Fruit fly (Drosophila melanogaster) whole organism, pupa: Measurements from ENCODE around the gene hiw.

ENCODE experiments used
- CG12605 ChIP-seq: fragments of 200-800 bp; sonication (Bioruptor generic); IDR thresholded peaks from 2 replicates; pipeline ENCODE4 v1.3.6; 2022; ENCODE audit warnings: missing biosample characterization, missing genetic modification characterization
- CG8301 ChIP-seq: fragments of 200-800 bp; sonication (Bioruptor generic); optimal IDR thresholded peaks from 2 replicates; lab custom pipeline; 2018; ENCODE audit warnings: missing biosample characterization, mild to moderate bottlenecking, missing genetic modification characterization
- D1 ChIP-seq: fragments of 200-800 bp; sonication (Bioruptor generic); optimal IDR thresholded peaks from 2 replicates; lab custom pipeline; 2018; ENCODE audit warnings: missing biosample characterization, mild to moderate bottlenecking, missing genetic modification characterization, moderate library complexity
- EcR ChIP-seq: fragments of 200-800 bp; sonication (Bioruptor generic); optimal IDR thresholded peaks from 3 replicates; lab custom pipeline; 2019; ENCODE audit warnings: missing biosample characterization, missing genetic modification characterization, mild to moderate bottlenecking, moderate library complexity, missing genetic modification reagents

DNA sequence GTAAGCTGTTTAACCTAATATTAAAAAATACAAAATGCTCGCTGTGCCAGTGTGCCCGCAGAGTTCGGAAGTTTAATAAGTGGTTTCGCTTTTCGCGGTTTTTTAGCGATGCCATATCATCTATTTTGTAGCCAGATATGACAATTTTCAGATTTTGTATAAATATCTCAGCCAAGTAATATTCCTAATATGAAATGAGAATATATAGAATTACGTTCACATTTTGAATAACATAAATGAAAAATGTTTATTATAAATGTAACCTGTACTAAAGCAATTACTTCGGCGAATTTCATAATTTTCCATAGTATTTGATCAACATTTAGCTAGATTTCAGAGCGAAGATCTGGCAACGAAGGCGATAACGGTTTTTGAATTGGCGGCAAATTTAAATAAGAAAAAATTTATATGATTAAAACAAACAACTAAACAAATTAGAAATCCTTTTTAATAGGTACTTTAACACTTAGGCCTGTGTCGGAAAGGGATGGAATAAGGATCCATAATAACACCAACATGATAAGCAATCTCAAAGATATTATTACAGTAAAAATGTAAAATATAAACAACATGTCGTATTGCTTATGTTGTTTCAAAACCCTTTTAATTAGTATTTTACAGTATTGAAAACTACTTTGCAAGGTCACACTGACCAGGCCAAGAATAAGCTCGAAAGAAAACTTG, 3.3 kb upstream of the hiw start, which contains the start of the genes opm and dob:
- TF ChIP-seq CG12605 (GFP tag; lab: Robert Waterston, UW) (no peak), D1 (tag; lab: Kevin White, UChicago) (no peak), CG8301 (tag; lab: Kevin White, UChicago) (no peak), EcR (GFP tag; lab: Kevin White, UChicago) (no peak)
